Fruit fly (Drosophila melanogaster) whole organism, adult: Measurements from ENCODE around the gene CG1421.

Source experiments
- CG11617 ChIP-seq: fragments of 200-800 bp; sonication (Bioruptor generic); optimal IDR thresholded peaks from 2 replicates; lab custom pipeline; 2017; ENCODE audit warnings: mild to moderate bottlenecking, missing biosample characterization, missing genetic modification reagents, missing genetic modification characterization
- CG12768 ChIP-seq: fragments of 200-800 bp; sonication (Bioruptor generic); optimal IDR thresholded peaks from 2 replicates; lab custom pipeline; 2017; ENCODE audit warnings: missing biosample characterization, missing genetic modification characterization, mild to moderate bottlenecking, moderate library complexity, missing genetic modification reagents
- CG14711 ChIP-seq: fragments of 200-800 bp; sonication (Bioruptor generic); optimal IDR thresholded peaks from 2 replicates; lab custom pipeline; 2018; ENCODE audit warnings: missing biosample characterization, mild to moderate bottlenecking, missing genetic modification characterization, moderate library complexity
- CG33017 ChIP-seq: fragments of 200-800 bp; sonication (Bioruptor generic); optimal IDR thresholded peaks from 2 replicates; lab custom pipeline; 2018; ENCODE audit warnings: missing biosample characterization, mild to moderate bottlenecking, missing genetic modification characterization, moderate library complexity
- CG5204 ChIP-seq: fragments of 200-800 bp; sonication (Bioruptor generic); optimal IDR thresholded peaks from 2 replicates; lab custom pipeline; 2016; ENCODE audit warnings: missing biosample characterization, missing genetic modification characterization
- CG7045 ChIP-seq: fragments of 200-800 bp; sonication (Bioruptor generic); optimal IDR thresholded peaks from 2 replicates; lab custom pipeline; 2017; ENCODE audit warnings: missing biosample characterization, mild to moderate bottlenecking, missing genetic modification characterization
- Crg-1 ChIP-seq: fragments of 200-800 bp; sonication (Bioruptor generic); optimal IDR thresholded peaks from 2 replicates; lab custom pipeline; 2016; ENCODE audit warnings: missing biosample characterization, missing genetic modification characterization
- Hr96 ChIP-seq: fragments of 200-800 bp; sonication (Bioruptor generic); optimal IDR thresholded peaks from 2 replicates; lab custom pipeline; 2016; ENCODE audit warnings: missing biosample characterization, missing genetic modification characterization
- Mnt ChIP-seq: fragments of 200-800 bp; sonication (Bioruptor generic); optimal IDR thresholded peaks from 2 replicates; lab custom pipeline; 2016; ENCODE audit warnings: missing biosample characterization, mild to moderate bottlenecking, missing genetic modification characterization
- cnc ChIP-seq, 2 experiments: fragments of >200 bp; optimal IDR thresholded peaks; 2 replicates each; lab custom pipeline; 2017
- kay ChIP-seq: fragments of 200-800 bp; sonication (Bioruptor generic); peaks from one replicate; lab custom pipeline; 2016; ENCODE audit warnings: missing biosample characterization, missing genetic modification characterization, borderline replicate concordance
- pad ChIP-seq: fragments of 200-800 bp; sonication (Bioruptor generic); optimal IDR thresholded peaks from 3 replicates; lab custom pipeline; 2017; ENCODE audit warnings: missing biosample characterization, missing genetic modification characterization, mild to moderate bottlenecking, moderate library complexity, missing genetic modification reagents
- toe ChIP-seq: fragments of 200-800 bp; sonication (Bioruptor generic); optimal IDR thresholded peaks from 2 replicates; lab custom pipeline; 2016; ENCODE audit warnings: missing biosample characterization, missing genetic modification characterization

DNA sequence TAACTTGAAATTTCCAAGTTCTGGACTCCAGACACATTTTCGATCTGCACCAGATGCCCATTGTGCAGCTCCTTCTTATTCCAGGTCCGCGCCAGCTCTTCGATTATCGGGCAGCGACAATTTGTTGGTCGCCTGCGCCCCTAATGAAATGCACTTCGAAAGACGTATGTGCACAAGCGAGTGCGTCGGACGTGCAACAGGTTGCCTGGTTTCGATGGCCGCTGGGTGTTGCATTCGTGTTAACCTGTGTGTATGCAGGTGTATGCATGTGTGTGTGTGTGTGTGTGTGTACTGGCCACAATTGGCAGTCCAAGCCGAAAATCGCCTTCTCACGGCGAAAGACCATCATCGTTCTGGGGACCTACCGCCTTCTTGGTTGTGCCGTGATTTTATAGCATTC lies 42.2 kb upstream of the CG1421 start:
- TF ChIP-seq CG7045 (GFP tag; lab: Kevin White, UChicago) (no peak), kay (GFP tag; lab: Kevin White, UChicago) (no peak), Mnt (GFP tag; lab: Kevin White, UChicago) (no peak), cnc (optimal IDR thresholded peaks at IDR 0.05; lab: Kevin White, UChicago) (no peak), Hr96 (GFP tag; lab: Kevin White, UChicago) (no peak), CG11617 (GFP tag; lab: Kevin White, UChicago) (no peak), CG33017 (tag; lab: Kevin White, UChicago) (no peak), pad (GFP tag; lab: Kevin White, UChicago) (no peak), CG14711 (tag; lab: Kevin White, UChicago) (no peak), CG5204 (GFP tag; lab: Kevin White, UChicago) (no peak), Crg-1 (no peak), toe (GFP tag; lab: Kevin White, UChicago) (no peak), CG12768 (GFP tag; lab: Kevin White, UChicago) (no peak)
